Fruit fly (Drosophila melanogaster) whole organism, embryonic: ENCODE measurements around the gene woc.

Experiments
- Asciz ChIP-seq: fragments of 200-800 bp; sonication (Bioruptor generic); optimal IDR thresholded peaks from 2 replicates; lab custom pipeline; 2017; ENCODE audit warnings: missing biosample characterization, mild to moderate bottlenecking, missing genetic modification characterization, missing genetic modification reagents
- B-H2 ChIP-seq: fragments of 200-800 bp; sonication (Bioruptor generic); optimal IDR thresholded peaks from 2 replicates; lab custom pipeline; 2018; ENCODE audit warnings: missing biosample characterization, mild to moderate bottlenecking, missing genetic modification characterization
- BEAF-32 ChIP-seq: fragments of 200-800 bp; sonication (Bioruptor generic); optimal IDR thresholded peaks from 3 replicates; lab custom pipeline; 2017; ENCODE audit warnings: missing biosample characterization, missing genetic modification characterization, mild to moderate bottlenecking, moderate library complexity, missing genetic modification reagents
- CG10366 ChIP-seq: fragments of 200-800 bp; sonication (Bioruptor generic); IDR thresholded peaks from 2 replicates; pipeline ENCODE4 v1.3.6; 2022; ENCODE audit warnings: missing biosample characterization, missing genetic modification characterization
- CG11504 ChIP-seq: fragments of 200-800 bp; sonication (Bioruptor generic); optimal IDR thresholded peaks from 3 replicates; lab custom pipeline; 2019; ENCODE audit warnings: missing biosample characterization, mild to moderate bottlenecking, missing genetic modification characterization, moderate library complexity
- CG11560 ChIP-seq: fragments of 200-800 bp; sonication (Bioruptor generic); IDR thresholded peaks from 3 replicates; pipeline ENCODE4 v1.3.6; 2022; ENCODE audit warnings: missing biosample characterization, missing genetic modification characterization
- CG12659 ChIP-seq: fragments of 200-800 bp; sonication (Bioruptor generic); optimal IDR thresholded peaks from 3 replicates; lab custom pipeline; 2017; ENCODE audit warnings: mild to moderate bottlenecking, missing biosample characterization, missing genetic modification reagents, missing genetic modification characterization
- CG13775 ChIP-seq: fragments of 200-800 bp; sonication (Bioruptor generic); optimal IDR thresholded peaks from 3 replicates; lab custom pipeline; 2017; ENCODE audit warnings: missing biosample characterization, mild to moderate bottlenecking, missing genetic modification characterization
- CG1603 ChIP-seq: fragments of 200-800 bp; sonication (Bioruptor generic); optimal IDR thresholded peaks from 2 replicates; lab custom pipeline; 2019; ENCODE audit warnings: missing biosample characterization, mild to moderate bottlenecking, missing genetic modification characterization, moderate library complexity
- CG34224 ChIP-seq: fragments of 200-800 bp; sonication (Bioruptor generic); IDR thresholded peaks from 3 replicates; pipeline ENCODE4 v1.3.6; 2022; ENCODE audit warnings: missing biosample characterization, missing genetic modification characterization; ENCODE audit not compliant: partially characterized antibody
- CG4328 ChIP-seq: fragments of 200-800 bp; sonication (Bioruptor generic); optimal IDR thresholded peaks from 3 replicates; lab custom pipeline; 2017; ENCODE audit warnings: missing biosample characterization, missing genetic modification reagents, missing genetic modification characterization
- CG4617 ChIP-seq: fragments of 200-800 bp; sonication (Bioruptor generic); optimal IDR thresholded peaks from 3 replicates; lab custom pipeline; 2016; ENCODE audit warnings: missing biosample characterization, missing genetic modification characterization, borderline replicate concordance
- CG5180 ChIP-seq: fragments of 200-800 bp; sonication (Bioruptor generic); optimal IDR thresholded peaks from 3 replicates; lab custom pipeline; 2017; ENCODE audit warnings: missing biosample characterization, missing genetic modification characterization, mild to moderate bottlenecking, moderate library complexity, missing genetic modification reagents
- CG7357 ChIP-seq: fragments of 200-800 bp; sonication (Bioruptor generic); IDR thresholded peaks from 3 replicates; pipeline ENCODE4 v1.3.6; 2022; ENCODE audit warnings: missing biosample characterization, missing genetic modification characterization
- CG8290 ChIP-seq, 3 experiments: fragments of 200-800 bp; sonication (Bioruptor generic); optimal IDR thresholded peaks; 2 replicates each; lab custom pipeline; 2016 to 2019; ENCODE audit warnings: missing biosample characterization in 3 of 3, missing genetic modification characterization in 3 of 3, mild to moderate bottlenecking in 2 of 3, moderate library complexity in 1 of 3
- CG8924 ChIP-seq: fragments of 200-800 bp; optimal IDR thresholded peaks from 3 replicates; lab custom pipeline; 2019; ENCODE audit warnings: missing biosample characterization, mild to moderate bottlenecking, missing genetic modification characterization, moderate library complexity
- CG9817 ChIP-seq: fragments of 200-800 bp; sonication (Bioruptor generic); optimal IDR thresholded peaks from 2 replicates; lab custom pipeline; 2018; ENCODE audit warnings: missing biosample characterization, mild to moderate bottlenecking, missing genetic modification characterization, moderate library complexity
- CrebB ChIP-seq: fragments of 200-800 bp; sonication (Bioruptor generic); optimal IDR thresholded peaks from 3 replicates; lab custom pipeline; 2018; ENCODE audit warnings: missing biosample characterization, mild to moderate bottlenecking, missing genetic modification characterization
- Drgx ChIP-seq: fragments of 200-800 bp; sonication (Bioruptor generic); IDR thresholded peaks from 2 replicates; pipeline ENCODE4 v1.3.6; 2022; ENCODE audit warnings: missing biosample characterization, missing genetic modification characterization
- E2f2 ChIP-seq: fragments of 200-800 bp; sonication (Bioruptor generic); IDR thresholded peaks from 2 replicates; pipeline ENCODE4 v1.3.6; 2022; ENCODE audit warnings: missing biosample characterization, missing genetic modification characterization
- Fer2 ChIP-seq: fragments of 200-800 bp; sonication (Bioruptor generic); optimal IDR thresholded peaks from 2 replicates; lab custom pipeline; 2018; ENCODE audit warnings: missing biosample characterization, mild to moderate bottlenecking, missing genetic modification characterization, moderate library complexity
- Gsc ChIP-seq: fragments of 200-800 bp; sonication (Bioruptor generic); IDR thresholded peaks from 2 replicates; pipeline ENCODE4 v1.3.6; 2022; ENCODE audit warnings: missing biosample characterization, missing genetic modification characterization
- Hey ChIP-seq: fragments of 200-800 bp; sonication (Bioruptor generic); optimal IDR thresholded peaks from 3 replicates; lab custom pipeline; 2018; ENCODE audit warnings: missing biosample characterization, mild to moderate bottlenecking, missing genetic modification characterization
- Lim3 ChIP-seq: fragments of 200-800 bp; sonication (Bioruptor generic); IDR thresholded peaks from 2 replicates; pipeline ENCODE4 v1.3.6; 2022; ENCODE audit warnings: missing biosample characterization, missing genetic modification characterization
- Mrtf ChIP-seq: fragments of 200-800 bp; sonication (Bioruptor generic); IDR thresholded peaks from 3 replicates; pipeline ENCODE4 v1.3.6; 2022; ENCODE audit warnings: missing biosample characterization, missing genetic modification characterization
- NC2α ChIP-seq: fragments of 200-800 bp; sonication (Bioruptor generic); optimal IDR thresholded peaks from 2 replicates; lab custom pipeline; 2016; ENCODE audit warnings: missing biosample characterization, missing genetic modification characterization
- Pdp1 ChIP-seq, 2 experiments: fragments of 200-800 bp; sonication (Bioruptor generic); optimal IDR thresholded peaks; 3 replicates each; lab custom pipeline; 2016; ENCODE audit warnings: missing biosample characterization in 2 of 2, missing genetic modification characterization in 2 of 2, mild to moderate bottlenecking in 1 of 2, moderate library complexity in 1 of 2
- Sox100B ChIP-seq: fragments of 200-800 bp; sonication (Bioruptor generic); optimal IDR thresholded peaks from 3 replicates; lab custom pipeline; 2018; ENCODE audit warnings: missing biosample characterization, mild to moderate bottlenecking, missing genetic modification characterization
- Spps ChIP-seq: fragments of 200-800 bp; sonication (Bioruptor generic); optimal IDR thresholded peaks from 2 replicates; lab custom pipeline; 2018; ENCODE audit warnings: missing biosample characterization, mild to moderate bottlenecking, missing genetic modification characterization
- Trl ChIP-seq, 3 experiments: fragments of >200 bp in 2 of 3; fragments of 200-800 bp in 1 of 3; sonication (Bioruptor generic) in 1 of 3; optimal IDR thresholded peaks; 2 replicates in 1 of 3; 3 replicates in 2 of 3; lab custom pipeline; 2016 to 2017; ENCODE audit warnings: missing biosample characterization in 1 of 3, missing genetic modification characterization in 1 of 3
- Xbp1 ChIP-seq: fragments of 200-800 bp; sonication (Bioruptor generic); optimal IDR thresholded peaks from 3 replicates; lab custom pipeline; 2016; ENCODE audit warnings: missing biosample characterization, mild to moderate bottlenecking, missing genetic modification characterization
- abd-A ChIP-seq: fragments of 200-800 bp; sonication (Bioruptor generic); optimal IDR thresholded peaks from 3 replicates; lab custom pipeline; 2019; ENCODE audit warnings: missing biosample characterization, mild to moderate bottlenecking, missing genetic modification characterization, moderate library complexity
- amos ChIP-seq: fragments of 200-800 bp; sonication (Bioruptor generic); IDR thresholded peaks from 2 replicates; pipeline ENCODE4 v1.3.6; 2022; ENCODE audit warnings: missing biosample characterization, missing genetic modification characterization; ENCODE audit not compliant: partially characterized antibody
- ara ChIP-seq: fragments of 200-800 bp; sonication (Bioruptor generic); IDR thresholded peaks from 2 replicates; pipeline ENCODE4 v1.3.6; 2022; ENCODE audit warnings: missing biosample characterization, missing genetic modification characterization
- btn ChIP-seq: fragments of 200-800 bp; sonication (Bioruptor generic); optimal IDR thresholded peaks from 2 replicates; lab custom pipeline; 2016; ENCODE audit warnings: missing biosample characterization, missing genetic modification characterization
- caup ChIP-seq: fragments of 200-800 bp; sonication (Bioruptor generic); optimal IDR thresholded peaks from 3 replicates; lab custom pipeline; 2017; ENCODE audit warnings: missing biosample characterization, mild to moderate bottlenecking, missing genetic modification characterization, moderate library complexity; ENCODE audit not compliant: severe bottlenecking
- cwo ChIP-seq: fragments of 200-800 bp; sonication (Bioruptor generic); optimal IDR thresholded peaks from 3 replicates; lab custom pipeline; 2017; ENCODE audit warnings: missing biosample characterization, missing genetic modification characterization, mild to moderate bottlenecking, moderate library complexity, missing genetic modification reagents
- dysf ChIP-seq: fragments of 200-800 bp; sonication (Bioruptor generic); IDR thresholded peaks from 3 replicates; pipeline ENCODE4 v1.3.6; 2022; ENCODE audit warnings: missing biosample characterization, missing genetic modification characterization
- emc ChIP-seq: fragments of 200-800 bp; sonication (Bioruptor generic); optimal IDR thresholded peaks from 2 replicates; lab custom pipeline; 2016; ENCODE audit warnings: missing biosample characterization, missing genetic modification characterization
- gro ChIP-seq: fragments of 200-800 bp; sonication (Bioruptor generic); optimal IDR thresholded peaks from 2 replicates; lab custom pipeline; 2016; ENCODE audit warnings: missing biosample characterization, missing genetic modification characterization
- jumu ChIP-seq: fragments of 200-800 bp; sonication (Bioruptor generic); optimal IDR thresholded peaks from 3 replicates; lab custom pipeline; 2016; ENCODE audit warnings: missing biosample characterization, missing genetic modification characterization
- kay ChIP-seq: fragments of 200-800 bp; sonication (Bioruptor generic); optimal IDR thresholded peaks from 2 replicates; lab custom pipeline; 2016; ENCODE audit warnings: missing biosample characterization, missing genetic modification characterization
- lbe ChIP-seq: fragments of 200-800 bp; sonication (Bioruptor generic); optimal IDR thresholded peaks from 2 replicates; lab custom pipeline; 2016; ENCODE audit warnings: missing biosample characterization, mild to moderate bottlenecking, missing genetic modification characterization
- maf-S ChIP-seq: fragments of 200-800 bp; sonication (Bioruptor generic); optimal IDR thresholded peaks from 2 replicates; lab custom pipeline; 2016; ENCODE audit warnings: missing biosample characterization, missing genetic modification characterization
- nerfin-2 ChIP-seq: fragments of 200-800 bp; sonication (Bioruptor generic); IDR thresholded peaks from 2 replicates; pipeline ENCODE4 v1.3.6; 2022; ENCODE audit warnings: missing biosample characterization, missing genetic modification characterization; ENCODE audit not compliant: partially characterized antibody
- unc-4 ChIP-seq: fragments of 200-800 bp; sonication (Bioruptor generic); IDR thresholded peaks from 2 replicates; pipeline ENCODE4 v1.3.6; 2022; ENCODE audit warnings: missing biosample characterization, missing genetic modification characterization; ENCODE audit not compliant: partially characterized antibody
- wek ChIP-seq: fragments of 200-800 bp; sonication (Bioruptor generic); optimal IDR thresholded peaks from 3 replicates; lab custom pipeline; 2018; ENCODE audit warnings: missing biosample characterization, mild to moderate bottlenecking, missing genetic modification characterization, moderate library complexity

Gene woc

dm6 chr3R:27282286-27282685 is 18.4 kb upstream of the woc start, which contains the start of gene mrt (continued):
- TF ChIP-seq Xbp1 (GFP tag; lab: Kevin White, UChicago) = peak; percentile 45
- peak; percentile 67 to 72 for TF ChIP-seq Pdp1 (GFP tag; optimal IDR thresholded peaks at IDR 0.05; lab: Kevin White, UChicago)
- no peak for TF ChIP-seq lbe (GFP tag; lab: Kevin White, UChicago)
- TF ChIP-seq caup (GFP tag; lab: Kevin White, UChicago) = peak; percentile 52
- TF ChIP-seq CG1603 (tag; lab: Kevin White, UChicago) = peak; percentile 31
- peak; percentile 39 for TF ChIP-seq cwo (GFP tag; lab: Kevin White, UChicago)
- TF ChIP-seq amos (GFP tag; lab: Robert Waterston, UW) = peak; percentile 10; the same call in 1 of the 2 replicates
- TF ChIP-seq CG34224 (GFP tag; lab: Robert Waterston, UW) = no peak
- TF ChIP-seq CG10366 (GFP tag; lab: Robert Waterston, UW) = peak; percentile 38
- peak; percentile 52 for TF ChIP-seq CG8924 (tag; lab: Kevin White, UChicago)
- TF ChIP-seq CG11504 (tag; lab: Kevin White, UChicago) = peak; percentile 63
- TF ChIP-seq Lim3 = no peak
- peak; percentile 54 for TF ChIP-seq CG9817 (tag; lab: Kevin White, UChicago)

DNA sequence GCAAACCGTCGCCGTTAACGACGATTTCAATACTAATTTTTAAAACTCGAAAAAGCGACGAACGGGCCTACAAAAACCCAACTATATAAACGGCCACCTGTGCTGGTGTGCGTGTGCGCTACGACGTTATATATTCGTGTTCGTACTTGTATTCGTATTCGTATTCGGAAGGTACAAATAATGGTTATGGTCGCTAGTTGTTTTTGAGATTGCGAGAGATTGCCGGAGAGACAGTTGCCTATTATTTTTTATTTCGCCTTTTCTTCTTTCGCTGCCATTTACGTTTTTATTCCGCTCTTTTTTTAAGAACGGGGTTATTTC is 17.9 kb upstream of the woc start:
- no peak for TF ChIP-seq emc (GFP tag; lab: Kevin White, UChicago)
- TF ChIP-seq dysf = no peak
- TF ChIP-seq wek (GFP tag; lab: Kevin White, UChicago) = no peak
- peak; percentile 12; the same call in 1 of the 2 replicates for TF ChIP-seq amos (GFP tag; lab: Robert Waterston, UW)
- no peak for TF ChIP-seq Fer2
- no peak for TF ChIP-seq Gsc
- TF ChIP-seq Spps (tag; lab: Kevin White, UChicago) = no peak
- no peak for TF ChIP-seq btn (GFP tag; lab: Kevin White, UChicago)
- TF ChIP-seq Trl (optimal IDR thresholded peaks at IDR 0.05; lab: Kevin White, UChicago) = peak in 1 of 2 experiments; percentile 58
- no peak for TF ChIP-seq Trl (GFP tag; optimal IDR thresholded peaks at IDR 0.05; lab: Kevin White, UChicago)
- no peak for TF ChIP-seq CrebB (tag; lab: Kevin White, UChicago)
- no peak for TF ChIP-seq NC2α (GFP tag; lab: Kevin White, UChicago)
- no peak for TF ChIP-seq Sox100B (GFP tag; lab: Kevin White, UChicago)
- no peak for TF ChIP-seq CG4328 (GFP tag; lab: Kevin White, UChicago)
- TF ChIP-seq CG11560 (tag; lab: Robert Waterston, UW) = no peak
- TF ChIP-seq Mrtf (GFP tag; lab: Robert Waterston, UW) = no peak
- no peak for TF ChIP-seq B-H2 (GFP tag; lab: Kevin White, UChicago)
- no peak for TF ChIP-seq CG13775 (GFP tag; lab: Kevin White, UChicago)
- peak; percentile 17 for TF ChIP-seq BEAF-32 (GFP tag; lab: Kevin White, UChicago)
- no peak for TF ChIP-seq kay (GFP tag; lab: Kevin White, UChicago)
- 0 out of 2 replicates have a peak, but pooled peaks have one; percentile 44 for TF ChIP-seq nerfin-2 (GFP tag; lab: Robert Waterston, UW)
- no peak for TF ChIP-seq CG12659 (GFP tag; lab: Kevin White, UChicago)
- TF ChIP-seq Pdp1 (GFP tag; optimal IDR thresholded peaks at IDR 0.05; lab: Kevin White, UChicago) = no peak
- no peak; the same call in 1 of the 2 replicates for TF ChIP-seq unc-4 (GFP tag; lab: Robert Waterston, UW)
- TF ChIP-seq jumu (GFP tag; lab: Kevin White, UChicago) = no peak
- no peak for TF ChIP-seq CG7357 (GFP tag; lab: Robert Waterston, UW)
- TF ChIP-seq E2f2 (GFP tag; lab: Robert Waterston, UW) = no peak
- no peak for TF ChIP-seq Asciz (GFP tag; lab: Kevin White, UChicago)
- TF ChIP-seq maf-S = no peak
- no peak for TF ChIP-seq ara (GFP tag; lab: Robert Waterston, UW)
- TF ChIP-seq CG8290 (GFP tag; optimal IDR thresholded peaks at IDR 0.05; lab: Kevin White, UChicago) = peak; percentile 39
- TF ChIP-seq CG8290 (tag; optimal IDR thresholded peaks at IDR 0.05; lab: Kevin White, UChicago) = peak in 1 of 2 experiments; percentile 21
- TF ChIP-seq CG5180 (GFP tag; lab: Kevin White, UChicago) = no peak
- TF ChIP-seq gro (GFP tag; lab: Kevin White, UChicago) = no peak
- TF ChIP-seq Hey (tag; lab: Kevin White, UChicago) = no peak
- TF ChIP-seq Drgx (GFP tag; lab: Robert Waterston, UW) = no peak
- no peak for TF ChIP-seq CG4617 (GFP tag; lab: Kevin White, UChicago)
- TF ChIP-seq abd-A (tag; lab: Kevin White, UChicago) = no peak
